Worm (Caenorhabditis elegans): ENCODE results near the gene odc-1.

odc-1 gene

ce11 chrV:6876763-6877515 is 23.1 kb downstream of the odc-1 start:
- TF ChIP-seq hif-1 (tag; optimal IDR thresholded peaks at IDR 0.05), result no peak
- no peak for TF ChIP-seq T20F7.1 (GFP tag; optimal IDR thresholded peaks at IDR 0.05)
- no peak for TF ChIP-seq saeg-2 (GFP tag; IDR thresholded peaks at IDR 0.05)
- no peak for TF ChIP-seq tra-1 (GFP tag; IDR thresholded peaks at IDR 0.05)
- 0 out of 2 replicates have a peak, but pooled peaks have one; percentile 40 for TF ChIP-seq dmd-9 (GFP tag; IDR thresholded peaks at IDR 0.05)
- no peak for TF ChIP-seq aha-1 (tag)
- TF ChIP-seq mxl-3 (GFP tag; optimal IDR thresholded peaks at IDR 0.05), result peak; percentile 0
- peak; percentile 19 for TF ChIP-seq mep-1 (tag; optimal IDR thresholded peaks at IDR 0.05)
- no peak for TF ChIP-seq nhr-10 (tag; optimal IDR thresholded peaks at IDR 0.05)
- no peak for TF ChIP-seq pha-4 (GFP tag; IDR thresholded peaks at IDR 0.05)
- peak; percentile 58 for TF ChIP-seq pha-4 (tag; optimal IDR thresholded peaks at IDR 0.05)
- peak in 1 of 2 experiments; percentile 8 for TF ChIP-seq lsy-2 (tag; optimal IDR thresholded peaks at IDR 0.05)
- TF ChIP-seq daf-8 (GFP tag; IDR thresholded peaks at IDR 0.05), result no peak
- no peak for TF ChIP-seq lin-38 (GFP tag; IDR thresholded peaks at IDR 0.05)
- TF ChIP-seq unc-62 (GFP tag; optimal IDR thresholded peaks at IDR 0.05 in 1 of 2), result peak in 1 of 2 experiments; percentile 95
- no peak for TF ChIP-seq unc-62 (tag; optimal IDR thresholded peaks at IDR 0.05)
- no peak for TF ChIP-seq nhr-11 (tag; optimal IDR thresholded peaks at IDR 0.05)
- TF ChIP-seq lin-29 (GFP tag; IDR thresholded peaks at IDR 0.05), result no peak
- TF ChIP-seq egl-27 (tag; optimal IDR thresholded peaks at IDR 0.05), result no peak
- no peak for TF ChIP-seq nhr-102 (tag; optimal IDR thresholded peaks at IDR 0.05)
- TF ChIP-seq hmg-1.1 (GFP tag; IDR thresholded peaks at IDR 0.05), result peak; percentile 28; the same call in 1 of the 2 replicates
- TF ChIP-seq madf-5 (GFP tag; IDR thresholded peaks at IDR 0.05), result no peak
- TF ChIP-seq unc-39 (tag; optimal IDR thresholded peaks at IDR 0.05), result no peak
- TF ChIP-seq rbr-2 (tag; optimal IDR thresholded peaks at IDR 0.05), result no peak

- TF ChIP-seq T20F7.1 (GFP tag; optimal IDR thresholded peaks at IDR 0.05) (no peak), lin-15B (tag; optimal IDR thresholded peaks at IDR 0.05) (no peak)
Measured at ce11 chrV:6875795-6876194, 24.2 kb downstream of the odc-1 start.

- TF ChIP-seq nhr-76 (tag; optimal IDR thresholded peaks at IDR 0.05) (no peak), hmg-1.1 (GFP tag; IDR thresholded peaks at IDR 0.05) (0 out of 2 replicates have a peak, but pooled peaks have one; percentile 18), unc-62 (GFP tag; optimal IDR thresholded peaks at IDR 0.05 in 1 of 2) (peak in 1 of 2 experiments; percentile 9), unc-62 (tag; optimal IDR thresholded peaks at IDR 0.05) (no peak), aha-1 (tag) (peak; percentile 26)
Measured at ce11 chrV:6874735-6875134, 25.3 kb downstream of the odc-1 start.

- TF ChIP-seq ceh-82 (tag; optimal IDR thresholded peaks at IDR 0.05) (no peak), hlh-11 (tag; optimal IDR thresholded peaks at IDR 0.05) (no peak), zfp-3 (GFP tag; conservative IDR thresholded peaks at IDR 0.05) (no peak), hif-1 (tag; optimal IDR thresholded peaks at IDR 0.05) (no peak), lin-15B (tag; optimal IDR thresholded peaks at IDR 0.05) (no peak), nhr-6 (tag; optimal IDR thresholded peaks at IDR 0.05) (no peak), fkh-10 (GFP tag; optimal IDR thresholded peaks at IDR 0.05) (no peak), ctbp-1 (GFP tag; IDR thresholded peaks at IDR 0.05) (no peak), ceh-20 (GFP tag; IDR thresholded peaks at IDR 0.05) (no peak), nhr-11 (tag; optimal IDR thresholded peaks at IDR 0.05) (no peak), cey-2 (tag; optimal IDR thresholded peaks at IDR 0.05; ENCODE audit: borderline replicate concordance, insufficient read depth) (no peak), hmg-1.1 (GFP tag; IDR thresholded peaks at IDR 0.05) (no peak), mxl-3 (GFP tag; optimal IDR thresholded peaks at IDR 0.05) (no peak), pqm-1 (tag; optimal IDR thresholded peaks at IDR 0.05) (no peak), skn-1 (tag; optimal IDR thresholded peaks at IDR 0.05) (no peak)
Measured at ce11 chrV:6870004-6870403, 30.0 kb downstream of the odc-1 start, which contains the start of gene frpr-18. frpr-18 (plus strand) TSS chrV:6870304.
